Fruit fly (Drosophila melanogaster) whole organism, wandering third instar larva: ENCODE measurements around the gene CG5697.
A peak's percentile ranks its signal among the peaks of the same experiment; 100 is the strongest.

ENCODE experiments used
- Sp1 ChIP-seq: fragments of 200-800 bp; sonication (Bioruptor generic); optimal IDR thresholded peaks from 3 replicates; lab custom pipeline; 2019; ENCODE audit warnings: missing biosample characterization, mild to moderate bottlenecking, missing genetic modification characterization, moderate library complexity
- brk ChIP-seq: fragments of 200-800 bp; sonication (Bioruptor generic); optimal IDR thresholded peaks from 2 replicates; lab custom pipeline; 2016; ENCODE audit warnings: missing biosample characterization, mild to moderate bottlenecking, missing genetic modification characterization
- dsf ChIP-seq: sonication (Bioruptor generic); optimal IDR thresholded peaks from 2 replicates; lab custom pipeline; 2016; ENCODE audit warnings: missing biosample characterization, missing genetic modification characterization, borderline replicate concordance
- h ChIP-seq: fragments of 200-800 bp; sonication (Bioruptor generic); optimal IDR thresholded peaks from 3 replicates; lab custom pipeline; 2016; ENCODE audit warnings: missing biosample characterization, mild to moderate bottlenecking, missing genetic modification characterization
- pan ChIP-seq: fragments of >200 bp; optimal IDR thresholded peaks from 2 replicates; lab custom pipeline; 2017
- sage ChIP-seq: fragments of 200-800 bp; sonication (Bioruptor generic); optimal IDR thresholded peaks from 2 replicates; lab custom pipeline; 2016; ENCODE audit warnings: missing biosample characterization, mild to moderate bottlenecking, missing genetic modification characterization
- usp ChIP-seq: fragments of >200 bp; optimal IDR thresholded peaks from 2 replicates; lab custom pipeline; 2017; ENCODE audit warnings: missing biosample characterization, missing genetic modification characterization

DNA sequence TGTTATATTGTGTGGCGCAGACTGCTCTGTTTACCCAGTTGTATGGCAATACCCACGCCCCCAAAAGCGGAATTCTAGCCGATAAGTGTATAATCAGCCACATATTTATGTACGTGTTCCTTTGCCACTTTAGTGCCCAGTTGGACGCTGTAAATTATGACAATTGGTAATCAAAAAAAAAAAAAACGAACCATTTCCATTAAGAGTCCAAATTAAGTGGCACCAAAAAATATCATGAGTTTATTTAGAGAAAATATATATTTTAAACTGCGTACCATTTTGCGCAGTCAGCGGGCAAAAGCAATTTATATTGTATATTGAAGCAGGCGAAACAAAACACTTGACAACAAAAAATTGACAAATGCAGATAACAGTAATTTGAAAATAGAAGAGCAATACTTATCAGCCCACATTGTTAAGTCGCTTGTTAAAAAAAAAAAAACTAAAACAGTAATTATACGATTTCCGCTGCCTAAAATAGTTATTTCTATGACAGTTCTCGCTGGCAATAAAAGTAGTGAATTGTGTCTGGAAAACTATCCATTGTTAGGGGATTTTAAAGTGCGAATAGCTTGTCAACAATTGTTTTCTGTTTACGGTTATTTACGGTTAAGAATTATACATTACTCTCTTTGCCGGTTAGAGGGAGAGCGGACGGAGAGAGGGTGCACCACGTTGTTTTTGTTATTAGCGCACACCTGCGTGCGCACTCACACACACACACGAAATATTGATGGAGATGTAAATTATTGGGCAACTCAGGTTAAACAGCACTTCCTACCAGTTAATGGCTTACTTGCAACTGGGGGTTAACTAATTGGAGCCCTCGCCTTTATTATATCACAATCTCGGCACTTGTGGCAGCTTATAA is 44.0 kb downstream of the CG5697 start:
- TF ChIP-seq dsf (GFP tag; lab: Kevin White, UChicago) (no peak), h (GFP tag; lab: Kevin White, UChicago) (no peak), brk (GFP tag; lab: Kevin White, UChicago) (peak; percentile 51), pan (lab: Kevin White, UChicago) (no peak), Sp1 (no peak), usp (GFP tag; lab: Kevin White, UChicago) (no peak), sage (GFP tag; lab: Kevin White, UChicago) (no peak)
